Fruit fly (Drosophila melanogaster) whole organism, pupa: ENCODE measurements around the gene barr.

Experiments
- CG13204 ChIP-seq: fragments of 200-800 bp; sonication (Bioruptor generic); optimal IDR thresholded peaks from 2 replicates; lab custom pipeline; 2018; ENCODE audit warnings: missing biosample characterization, mild to moderate bottlenecking, missing genetic modification characterization, moderate library complexity
- CG15710 ChIP-seq: fragments of 200-800 bp; sonication (Bioruptor generic); optimal IDR thresholded peaks from 2 replicates; lab custom pipeline; 2018; ENCODE audit warnings: missing biosample characterization, mild to moderate bottlenecking, missing genetic modification characterization, moderate library complexity
- EcR ChIP-seq: fragments of 200-800 bp; sonication (Bioruptor generic); optimal IDR thresholded peaks from 3 replicates; lab custom pipeline; 2019; ENCODE audit warnings: missing biosample characterization, missing genetic modification characterization, mild to moderate bottlenecking, moderate library complexity, missing genetic modification reagents
- Pif1B ChIP-seq: fragments of 200-800 bp; sonication (Bioruptor generic); optimal IDR thresholded peaks from 3 replicates; lab custom pipeline; 2016; ENCODE audit warnings: missing biosample characterization, missing genetic modification characterization
- fd96Ca ChIP-seq: fragments of 200-800 bp; sonication (Bioruptor generic); IDR thresholded peaks from 3 replicates; pipeline ENCODE4 v1.3.6; 2022; ENCODE audit warnings: missing biosample characterization, missing genetic modification characterization

DNA sequence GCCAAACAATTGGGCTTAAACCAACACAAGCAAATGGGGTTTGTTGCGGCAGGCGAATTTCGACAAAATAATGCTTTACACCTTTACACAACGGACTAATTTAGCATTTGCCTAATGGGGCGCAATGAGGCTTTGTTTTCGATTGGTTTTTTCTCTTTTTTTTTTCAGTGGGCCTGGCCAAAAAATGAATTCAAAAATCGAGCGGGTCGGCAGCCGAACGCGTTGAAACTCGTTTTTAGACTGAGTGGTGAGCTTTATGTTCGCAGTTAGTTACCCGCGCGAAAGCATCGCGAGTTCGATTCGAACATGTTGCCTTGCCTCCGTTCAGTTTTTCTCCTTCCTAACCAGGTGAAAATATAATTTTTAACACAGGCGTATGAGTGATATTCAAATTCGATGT lies 44.1 kb downstream of the barr start, which contains the start of gene CG43861:
- TF ChIP-seq CG15710, result no peak
- TF ChIP-seq CG13204 (GFP tag; lab: Kevin White, UChicago), result no peak
- no peak; the same call in 2 of the 3 replicates for TF ChIP-seq fd96Ca (GFP tag; lab: Robert Waterston, UW)
- no peak for TF ChIP-seq EcR (GFP tag; lab: Kevin White, UChicago)
- TF ChIP-seq Pif1B (GFP tag; lab: Kevin White, UChicago), result no peak
